Worm (Caenorhabditis elegans) whole organism, late embryonic: ENCODE results near the gene M03A1.3.

Experiments used
- C08G9.2 ChIP-seq: sonication (generic microtip); optimal IDR thresholded peaks from 2 replicates; lab custom pipeline; 2016; ENCODE audit warnings: mild to moderate bottlenecking, missing genetic modification characterization, moderate library complexity, missing compliant biosample characterization
- F13H6.1 ChIP-seq: sonication (generic microtip); optimal IDR thresholded peaks from 2 replicates; lab custom pipeline; 2016; ENCODE audit warnings: missing genetic modification characterization, missing compliant biosample characterization
- Y22D7AL.16 ChIP-seq: sonication (generic microtip); optimal IDR thresholded peaks from 2 replicates; lab custom pipeline; 2016; ENCODE audit warnings: missing genetic modification characterization, missing compliant biosample characterization
- ama-1 ChIP-seq: fragments of 150-350 bp; optimal IDR thresholded peaks from 2 replicates; lab custom pipeline; 2014
- ceh-14 ChIP-seq: sonication (generic microtip); optimal IDR thresholded peaks from 2 replicates; lab custom pipeline; 2016; ENCODE audit warnings: missing genotype, missing genetic modification characterization, missing compliant biosample characterization
- ceh-18 ChIP-seq: sonication (generic microtip); optimal IDR thresholded peaks from 2 replicates; lab custom pipeline; 2016; ENCODE audit warnings: missing genetic modification characterization, missing compliant biosample characterization
- ceh-19 ChIP-seq: fragments of 200-800 bp; sonication (Bioruptor generic); optimal IDR thresholded peaks from 2 replicates; lab custom pipeline; 2018; ENCODE audit warnings: mild to moderate bottlenecking, missing genetic modification characterization, missing compliant biosample characterization
- ceh-2 ChIP-seq: sonication (generic microtip); optimal IDR thresholded peaks from 2 replicates; lab custom pipeline; 2016; ENCODE audit warnings: missing genotype, missing genetic modification characterization, missing compliant biosample characterization
- ceh-30 ChIP-seq: fragments of 150-350 bp; optimal IDR thresholded peaks from 2 replicates; lab custom pipeline; 2014; ENCODE audit warnings: missing biosample characterization, missing genetic modification characterization
- ceh-48 ChIP-seq: sonication (generic microtip); optimal IDR thresholded peaks from 2 replicates; lab custom pipeline; 2016; ENCODE audit warnings: missing genetic modification characterization, inconsistent platforms, missing compliant biosample characterization
- ceh-6 ChIP-seq: fragments of 200-800 bp; sonication (Bioruptor generic); optimal IDR thresholded peaks from 2 replicates; lab custom pipeline; 2018; ENCODE audit warnings: mild to moderate bottlenecking, missing genetic modification characterization, missing compliant biosample characterization
- dmd-4 ChIP-seq: sonication (generic microtip); optimal IDR thresholded peaks from 2 replicates; lab custom pipeline; 2016; ENCODE audit warnings: borderline replicate concordance, missing genetic modification characterization, missing compliant biosample characterization
- elt-2 ChIP-seq: sonication (generic microtip); optimal IDR thresholded peaks from 2 replicates; lab custom pipeline; 2016; ENCODE audit warnings: missing genetic modification reagents, missing genetic modification characterization, missing compliant biosample characterization
- eyg-1 ChIP-seq: sonication (generic microtip); optimal IDR thresholded peaks from 2 replicates; lab custom pipeline; 2016; ENCODE audit warnings: missing genotype, missing genetic modification characterization, missing compliant biosample characterization
- fkh-10 ChIP-seq: fragments of 150-350 bp; optimal IDR thresholded peaks from 2 replicates; lab custom pipeline; 2014; ENCODE audit warnings: missing biosample characterization, missing genetic modification reagents, missing genetic modification characterization
- gmeb-2 ChIP-seq: sonication (generic microtip); optimal IDR thresholded peaks from 2 replicates; lab custom pipeline; 2016; ENCODE audit warnings: missing genetic modification characterization, inconsistent platforms, missing compliant biosample characterization
- hlh-13 ChIP-seq: fragments of 200-800 bp; sonication (Bioruptor generic); optimal IDR thresholded peaks from 2 replicates; lab custom pipeline; 2018; ENCODE audit warnings: mild to moderate bottlenecking, missing genetic modification characterization, missing compliant biosample characterization
- hlh-30 ChIP-seq: sonication (generic microtip); optimal IDR thresholded peaks from 2 replicates; lab custom pipeline; 2017; ENCODE audit warnings: antibody characterized with exemption, missing genetic modification characterization, missing compliant biosample characterization; ENCODE audit not compliant: insufficient read depth
- hlh-6 ChIP-seq: sonication (generic microtip); optimal IDR thresholded peaks from 2 replicates; lab custom pipeline; 2016; ENCODE audit warnings: missing genotype, missing genetic modification characterization, missing compliant biosample characterization
- lin-11 ChIP-seq: fragments of 200-800 bp; sonication (Bioruptor generic); optimal IDR thresholded peaks from 2 replicates; lab custom pipeline; 2018; ENCODE audit warnings: mild to moderate bottlenecking, missing genetic modification characterization, missing compliant biosample characterization
- mec-3 ChIP-seq: sonication (generic microtip); optimal IDR thresholded peaks from 2 replicates; lab custom pipeline; 2016; ENCODE audit warnings: borderline replicate concordance, missing genetic modification characterization, missing compliant biosample characterization
- nfya-1 ChIP-seq: sonication (generic microtip); optimal IDR thresholded peaks from 2 replicates; lab custom pipeline; 2017; ENCODE audit warnings: missing genetic modification characterization, mild to moderate bottlenecking, missing compliant biosample characterization, antibody characterized with exemption, moderate library complexity
- npax-4 ChIP-seq: sonication (generic microtip); optimal IDR thresholded peaks from 2 replicates; lab custom pipeline; 2016; ENCODE audit warnings: missing genetic modification characterization, missing compliant biosample characterization
- odd-2 ChIP-seq: sonication (generic microtip); optimal IDR thresholded peaks from 2 replicates; lab custom pipeline; 2017; ENCODE audit warnings: antibody characterized with exemption, mild to moderate bottlenecking, missing genetic modification characterization, missing compliant biosample characterization
- pat-9 ChIP-seq: fragments of 200-800 bp; sonication (Bioruptor generic); optimal IDR thresholded peaks from 2 replicates; lab custom pipeline; 2018; ENCODE audit warnings: mild to moderate bottlenecking, missing genetic modification characterization, moderate library complexity, missing compliant biosample characterization
- pha-4 ChIP-seq: fragments of 150-350 bp; optimal IDR thresholded peaks from 2 replicates; lab custom pipeline; 2018; ENCODE audit warnings: missing biosample characterization, missing genetic modification reagents, missing genetic modification characterization
- pros-1 ChIP-seq: fragments of 150-350 bp; optimal IDR thresholded peaks from 2 replicates; lab custom pipeline; 2014; ENCODE audit warnings: missing biosample characterization, missing genetic modification reagents, missing genetic modification characterization
- rnt-1 ChIP-seq: sonication (generic microtip); optimal IDR thresholded peaks from 2 replicates; lab custom pipeline; 2016; ENCODE audit warnings: missing genetic modification characterization, missing compliant biosample characterization
- sdc-2 ChIP-seq: sonication (generic microtip); optimal IDR thresholded peaks from 2 replicates; lab custom pipeline; 2016; ENCODE audit warnings: missing genotype, missing genetic modification characterization, missing compliant biosample characterization
- sox-2 ChIP-seq: fragments of 200-800 bp; sonication (Bioruptor generic); IDR thresholded peaks from 2 replicates; pipeline ENCODE4 v1.3.6; 2022; ENCODE audit warnings: missing genetic modification reagents, missing genetic modification characterization, missing compliant biosample characterization
- tbx-2 ChIP-seq: sonication (generic microtip); optimal IDR thresholded peaks from 2 replicates; lab custom pipeline; 2016; ENCODE audit warnings: missing genetic modification characterization, missing compliant biosample characterization
- unc-42 ChIP-seq: sonication (generic microtip); optimal IDR thresholded peaks from 2 replicates; lab custom pipeline; 2016; ENCODE audit warnings: missing genotype, missing genetic modification characterization, missing compliant biosample characterization
- zip-5 ChIP-seq: sonication (generic microtip); optimal IDR thresholded peaks from 2 replicates; lab custom pipeline; 2016; ENCODE audit warnings: missing genetic modification characterization, missing compliant biosample characterization

M03A1.3 gene

DNA sequence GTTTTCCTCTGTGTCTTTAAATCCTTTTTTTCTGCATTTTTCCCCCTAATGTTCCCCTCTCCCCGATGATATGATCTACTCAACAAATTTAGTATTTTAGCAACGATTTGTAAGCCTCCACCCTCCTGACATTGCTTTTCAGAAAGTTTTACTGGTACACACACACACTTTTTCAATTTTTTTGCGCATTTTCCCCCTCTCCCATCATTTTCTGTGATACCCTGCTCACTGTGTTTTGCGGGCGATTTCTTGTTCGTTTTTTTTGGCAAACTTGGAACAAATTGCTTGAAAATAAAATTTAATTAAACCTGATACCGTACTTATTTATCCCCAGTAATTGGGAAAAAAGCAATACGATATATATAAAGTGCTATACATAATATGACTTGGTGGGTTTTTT, 33.1 kb downstream of the M03A1.3 start:
- TF ChIP-seq rnt-1 (tag; lab: Kevin White, UChicago) (peak; percentile 10), Y22D7AL.16 (no peak), dmd-4 (tag; lab: Kevin White, UChicago) (peak; percentile 18)

DNA sequence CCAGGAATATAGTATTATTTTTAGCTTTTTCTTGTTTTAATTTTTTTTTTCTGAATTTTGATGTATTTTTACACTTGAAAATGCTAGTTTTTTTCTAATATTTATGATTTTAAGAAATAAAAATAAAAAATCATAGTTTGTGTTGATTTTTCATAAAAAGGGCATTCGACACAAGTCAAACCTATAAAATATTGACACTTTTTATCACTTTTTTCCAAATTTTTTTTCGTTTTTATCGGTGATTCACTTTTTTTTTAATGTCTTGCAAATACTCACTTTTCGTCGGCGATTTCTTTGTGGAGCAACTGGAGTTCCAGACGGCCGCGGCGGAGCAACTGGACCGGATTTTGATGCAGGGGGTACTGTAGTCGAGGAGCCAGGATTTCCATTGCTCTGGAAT, 39.9 kb downstream of the M03A1.3 start:
- TF ChIP-seq ceh-48 (tag; lab: Kevin White, UChicago) (no peak), ama-1 (lab: Kevin White, UChicago) (no peak), pha-4 (tag; lab: Kevin White, UChicago) (no peak)

DNA sequence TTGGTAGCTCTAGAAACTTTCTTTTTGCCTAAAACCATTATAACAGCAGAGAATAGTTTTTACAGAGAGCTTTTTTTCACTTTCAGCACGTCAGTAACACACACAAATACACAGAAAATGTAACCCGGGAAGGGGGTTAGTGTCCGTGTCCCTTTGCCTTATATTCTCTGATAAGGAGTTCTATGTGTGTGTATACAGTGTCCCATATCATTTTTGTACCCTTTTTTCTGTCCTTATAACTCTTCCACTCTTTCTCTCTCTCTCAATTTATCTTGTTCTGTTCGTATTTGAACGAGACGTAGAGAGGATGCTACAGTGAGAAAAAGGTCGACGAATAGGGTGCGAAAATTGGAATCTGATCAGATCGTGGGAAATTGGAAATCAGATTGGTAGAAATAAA, 41.2 kb downstream of the M03A1.3 start:
- TF ChIP-seq sox-2 (GFP tag; lab: Robert Waterston, UW) (no peak), Y22D7AL.16 (no peak), npax-4 (tag; lab: Kevin White, UChicago) (no peak), elt-2 (peak; percentile 49), pha-4 (tag; lab: Kevin White, UChicago) (no peak), ceh-6 (GFP tag; lab: Kevin White, UChicago) (no peak), ceh-18 (tag; lab: Kevin White, UChicago) (no peak), tbx-2 (tag; lab: Kevin White, UChicago) (no peak)

DNA sequence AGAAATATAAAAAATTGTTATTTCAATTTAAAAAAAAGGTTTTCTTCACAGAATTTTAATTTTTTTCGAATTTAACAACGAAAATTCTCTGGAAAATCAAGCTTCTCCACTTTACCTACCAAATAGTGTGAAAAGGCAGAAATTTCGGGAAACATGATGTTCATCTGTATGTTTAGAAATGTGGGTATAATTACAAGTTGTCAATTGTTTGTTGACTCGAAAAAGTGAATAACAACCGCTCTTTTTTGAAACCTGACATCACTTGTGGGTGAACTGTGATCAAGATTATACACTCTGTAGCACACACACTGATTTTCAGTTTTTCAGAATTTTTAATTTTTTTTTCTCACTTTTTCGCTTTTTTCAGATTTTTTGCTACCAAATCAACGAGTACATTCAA, 42.3 kb downstream of the M03A1.3 start:
- no peak for TF ChIP-seq pha-4 (tag; lab: Kevin White, UChicago)
- no peak for TF ChIP-seq ceh-30 (tag; lab: Kevin White, UChicago)
- no peak for TF ChIP-seq ceh-19 (GFP tag; lab: Kevin White, UChicago)
- TF ChIP-seq pat-9 (tag; lab: Kevin White, UChicago) = no peak
- TF ChIP-seq hlh-6 (tag; lab: Kevin White, UChicago) = no peak
- TF ChIP-seq odd-2 (tag; lab: Kevin White, UChicago) = no peak
- no peak for TF ChIP-seq F13H6.1 (tag; lab: Kevin White, UChicago)
- no peak for TF ChIP-seq ceh-6 (GFP tag; lab: Kevin White, UChicago)
- no peak for TF ChIP-seq rnt-1 (tag; lab: Kevin White, UChicago)
- no peak for TF ChIP-seq ceh-14 (tag; lab: Kevin White, UChicago)

DNA sequence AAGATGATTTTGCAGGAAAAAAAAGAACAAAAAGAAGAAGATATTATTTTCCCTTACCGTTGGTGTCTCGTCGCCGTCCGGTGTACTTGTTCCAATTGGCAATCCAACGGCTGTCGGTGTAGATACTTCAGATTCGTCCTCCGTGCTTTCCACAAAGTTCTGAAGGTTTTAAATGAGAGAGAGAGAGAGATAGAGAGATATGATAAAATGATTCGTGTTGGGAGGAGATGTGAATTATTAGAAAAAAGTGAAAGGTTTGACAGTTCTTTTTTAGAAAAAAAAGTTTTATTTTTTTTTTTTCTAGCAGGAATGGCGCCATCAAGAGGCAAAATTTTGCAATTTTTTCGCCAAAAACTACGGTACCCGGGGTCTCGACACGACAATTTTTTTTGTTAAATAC, 42.7 kb downstream of the M03A1.3 start:
- no peak for TF ChIP-seq eyg-1 (tag; lab: Kevin White, UChicago)
- TF ChIP-seq mec-3 = no peak
- TF ChIP-seq ceh-2 (tag; lab: Kevin White, UChicago) = no peak
- TF ChIP-seq gmeb-2 (tag; lab: Kevin White, UChicago) = no peak
- TF ChIP-seq fkh-10 = no peak
- no peak for TF ChIP-seq hlh-13 (GFP tag; lab: Kevin White, UChicago)
- no peak for TF ChIP-seq tbx-2 (tag; lab: Kevin White, UChicago)
- TF ChIP-seq ceh-6 (GFP tag; lab: Kevin White, UChicago) = no peak
- no peak for TF ChIP-seq pat-9 (tag; lab: Kevin White, UChicago)
- no peak for TF ChIP-seq unc-42 (tag; lab: Kevin White, UChicago)
- no peak for TF ChIP-seq lin-11 (tag; lab: Kevin White, UChicago)
- TF ChIP-seq pros-1 (tag; lab: Kevin White, UChicago) = no peak

DNA sequence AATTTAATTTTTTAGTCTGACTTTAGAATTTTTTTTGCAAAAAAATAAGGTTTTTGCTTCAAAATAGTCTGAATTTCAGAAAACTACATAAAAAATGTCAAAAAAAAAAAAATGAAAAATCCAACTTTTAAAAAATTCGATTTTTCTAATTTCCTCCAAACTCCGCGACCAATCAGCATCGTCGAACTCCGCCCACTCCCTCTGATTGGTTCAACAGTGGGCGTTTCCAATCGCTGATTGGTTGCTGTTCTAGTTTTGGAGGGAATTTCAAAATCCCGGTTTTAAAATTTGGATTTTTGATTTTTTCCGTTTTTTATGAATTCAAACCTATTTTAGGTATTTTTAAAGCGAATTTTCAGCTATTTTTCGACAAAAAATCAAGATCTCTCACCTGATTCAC, 43.2 kb downstream of the M03A1.3 start:
- TF ChIP-seq sdc-2 (tag; lab: Kevin White, UChicago) (no peak), tbx-2 (tag; lab: Kevin White, UChicago) (no peak), hlh-30 (no peak), nfya-1 (tag; lab: Kevin White, UChicago) (peak; percentile 84), zip-5 (tag; lab: Kevin White, UChicago) (no peak), C08G9.2 (tag; lab: Kevin White, UChicago) (no peak)
